Worm (Caenorhabditis elegans) whole organism, L4 larva: ENCODE measurements around the gene M163.22.

Experiments used
- D1046.2 ChIP-seq: fragments of 200-800 bp; sonication (Bioruptor generic); IDR thresholded peaks from 2 replicates; pipeline ENCODE4 v1.3.6; 2022; ENCODE audit warnings: missing genetic modification characterization, missing compliant biosample characterization
- F10B5.3 ChIP-seq: sonication (generic microtip); optimal IDR thresholded peaks from 2 replicates; lab custom pipeline; 2016; ENCODE audit warnings: mild to moderate bottlenecking, missing genetic modification characterization, missing compliant biosample characterization
- F37D6.2 ChIP-seq: sonication (generic microtip); optimal IDR thresholded peaks from 2 replicates; lab custom pipeline; 2016; ENCODE audit warnings: mild to moderate bottlenecking, missing genetic modification characterization, missing compliant biosample characterization
- Y105C5A.15 ChIP-seq: fragments of 200-800 bp; sonication (Bioruptor generic); IDR thresholded peaks from 2 replicates; pipeline ENCODE4 v1.3.6; 2022; ENCODE audit warnings: missing genetic modification characterization, missing compliant biosample characterization
- ZK546.5 ChIP-seq, 2 experiments: sonication (generic microtip); optimal IDR thresholded peaks; 2 replicates each; lab custom pipeline; 2017; ENCODE audit warnings: missing biosample characterization in 2 of 2, missing genetic modification characterization in 2 of 2
- aha-1 ChIP-seq: fragments of 150-350 bp; peaks from one replicate; lab custom pipeline; 2014; ENCODE audit warnings: missing biosample characterization, missing genetic modification characterization
- aly-2 ChIP-seq: sonication (generic microtip); optimal IDR thresholded peaks from 2 replicates; lab custom pipeline; 2018; ENCODE audit warnings: missing biosample characterization, missing genetic modification characterization
- ama-1 ChIP-seq: fragments of 150-350 bp; optimal IDR thresholded peaks from 2 replicates; lab custom pipeline; 2014; ENCODE audit warnings: inconsistent platforms, mixed read lengths
- arid-1 ChIP-seq: fragments of 200-800 bp; sonication (Bioruptor generic); conservative IDR thresholded peaks from 2 replicates; pipeline ENCODE4 v1.3.6; 2022; ENCODE audit warnings: missing genetic modification reagents, missing genetic modification characterization, missing compliant biosample characterization
- ceh-62 ChIP-seq: sonication (generic microtip); optimal IDR thresholded peaks from 2 replicates; lab custom pipeline; 2017; ENCODE audit warnings: missing biosample characterization, missing genetic modification characterization
- ces-1 ChIP-seq: fragments of 150-350 bp; sonication (generic microtip); optimal IDR thresholded peaks from 4 replicates; lab custom pipeline; 2014; ENCODE audit warnings: missing biosample characterization, missing genetic modification reagents, missing genetic modification characterization
- daf-16 ChIP-seq, 3 experiments: sonication (generic microtip); optimal IDR thresholded peaks; 2 replicates each; lab custom pipeline; 2016 to 2017; ENCODE audit warnings: missing genetic modification characterization in 3 of 3, missing genetic modification reagents in 3 of 3, mild to moderate bottlenecking in 2 of 3, missing compliant biosample characterization in 2 of 3, missing biosample characterization in 1 of 3, moderate library complexity in 1 of 3
- dpl-1 ChIP-seq: fragments of 150-350 bp; optimal IDR thresholded peaks from 2 replicates; lab custom pipeline; 2014; ENCODE audit warnings: missing biosample characterization, missing genetic modification reagents, missing genetic modification characterization
- fos-1 ChIP-seq: fragments of 150-350 bp; optimal IDR thresholded peaks from 2 replicates; lab custom pipeline; 2014; ENCODE audit warnings: missing biosample characterization, missing genetic modification characterization
- hif-1 ChIP-seq, 2 experiments: sonication (generic microtip); optimal IDR thresholded peaks; 2 replicates each; lab custom pipeline; 2016 to 2017; ENCODE audit warnings: missing compliant biosample characterization in 2 of 2, missing genetic modification characterization in 2 of 2, missing genetic modification reagents in 2 of 2, missing genotype in 2 of 2, mild to moderate bottlenecking in 1 of 2
- hlh-11 ChIP-seq: fragments of 200-800 bp; sonication (Bioruptor generic); optimal IDR thresholded peaks from 2 replicates; lab custom pipeline; 2018; ENCODE audit warnings: mild to moderate bottlenecking, missing genetic modification characterization, missing compliant biosample characterization
- hlh-30 ChIP-seq: sonication (generic microtip); optimal IDR thresholded peaks from 2 replicates; lab custom pipeline; 2017; ENCODE audit warnings: antibody characterized with exemption, mild to moderate bottlenecking, missing genetic modification characterization, missing compliant biosample characterization; ENCODE audit not compliant: insufficient read depth
- hmg-1.1 ChIP-seq: fragments of 200-800 bp; sonication (Bioruptor generic); IDR thresholded peaks from 2 replicates; pipeline ENCODE4 v1.3.6; 2022; ENCODE audit warnings: missing genetic modification reagents, missing genetic modification characterization, missing compliant biosample characterization
- madf-5 ChIP-seq, 2 experiments: fragments of 200-800 bp; sonication (Bioruptor generic); IDR thresholded peaks; 2 replicates each; pipeline ENCODE4 v1.3.6; 2022; ENCODE audit warnings: missing compliant biosample characterization in 2 of 2, missing genetic modification characterization in 2 of 2
- mdl-1 ChIP-seq, 2 experiments: fragments of 150-350 bp in 1 of 2; sonication (generic microtip) in 1 of 2; optimal IDR thresholded peaks; 2 replicates each; lab custom pipeline; 2014 to 2017; ENCODE audit warnings: missing biosample characterization in 2 of 2, missing genetic modification characterization in 2 of 2
- mep-1 ChIP-seq: fragments of 150-350 bp; sonication (generic microtip); optimal IDR thresholded peaks from 3 replicates; lab custom pipeline; 2014; ENCODE audit warnings: missing biosample characterization, missing genetic modification characterization
- mes-2 ChIP-seq: sonication (generic microtip); optimal IDR thresholded peaks from 2 replicates; lab custom pipeline; 2016; ENCODE audit warnings: missing genotype, mild to moderate bottlenecking, missing genetic modification characterization, missing compliant biosample characterization; ENCODE audit not compliant: poor library complexity, severe bottlenecking
- nhr-111 ChIP-seq: fragments of 200-800 bp; sonication (Bioruptor generic); optimal IDR thresholded peaks from 2 replicates; lab custom pipeline; 2018; ENCODE audit warnings: mild to moderate bottlenecking, missing genetic modification characterization, missing compliant biosample characterization
- nhr-42 ChIP-seq: fragments of 200-800 bp; sonication (Bioruptor generic); IDR thresholded peaks from 2 replicates; pipeline ENCODE4 v1.3.6; 2022; ENCODE audit warnings: missing genetic modification characterization, missing compliant biosample characterization
- pha-4 ChIP-seq, 2 experiments: fragments of 150-350 bp in 1 of 2; fragments of 200-800 bp in 1 of 2; sonication (Bioruptor generic) in 1 of 2; IDR thresholded peaks in 1 of 2; optimal IDR thresholded peaks in 1 of 2; 2 replicates each; pipeline versions ENCODE4 v1.3.6 to Lab custom; 2014 to 2022; ENCODE audit warnings: missing genetic modification characterization in 2 of 2, missing genetic modification reagents in 2 of 2, missing biosample characterization in 1 of 2, missing compliant biosample characterization in 1 of 2
- php-3 ChIP-seq: fragments of 200-800 bp; sonication (Bioruptor generic); IDR thresholded peaks from 2 replicates; pipeline ENCODE4 v1.3.6; 2022; ENCODE audit warnings: missing genetic modification reagents, missing genetic modification characterization, missing compliant biosample characterization
- rbr-2 ChIP-seq: sonication (generic microtip); optimal IDR thresholded peaks from 2 replicates; lab custom pipeline; 2016; ENCODE audit warnings: missing genotype, missing genetic modification characterization, missing compliant biosample characterization
- saeg-2 ChIP-seq: fragments of 200-800 bp; sonication (Bioruptor generic); IDR thresholded peaks from 2 replicates; pipeline ENCODE4 v1.3.6; 2022; ENCODE audit warnings: missing genetic modification reagents, missing genetic modification characterization, missing compliant biosample characterization
- sdz-12 ChIP-seq: fragments of 200-800 bp; sonication (Bioruptor generic); optimal IDR thresholded peaks from 2 replicates; lab custom pipeline; 2018; ENCODE audit warnings: mild to moderate bottlenecking, missing genetic modification characterization, missing compliant biosample characterization
- skn-1 ChIP-seq: fragments of 150-350 bp; optimal IDR thresholded peaks from 2 replicates; lab custom pipeline; 2014; ENCODE audit warnings: missing biosample characterization, missing genetic modification characterization
- tra-1 ChIP-seq: fragments of 200-800 bp; sonication (Bioruptor generic); IDR thresholded peaks from 2 replicates; pipeline ENCODE4 v1.3.6; 2022; ENCODE audit warnings: missing genetic modification reagents, missing genetic modification characterization, missing compliant biosample characterization
- vab-7 ChIP-seq: fragments of 200-800 bp; sonication (Bioruptor generic); IDR thresholded peaks from 2 replicates; pipeline ENCODE4 v1.3.6; 2022; ENCODE audit warnings: missing genetic modification reagents, missing genetic modification characterization, missing compliant biosample characterization
- zfp-2 ChIP-seq: sonication (generic microtip); optimal IDR thresholded peaks from 2 replicates; lab custom pipeline; 2016; ENCODE audit warnings: mild to moderate bottlenecking, missing genetic modification characterization, missing compliant biosample characterization
- zip-11 ChIP-seq: fragments of 200-800 bp; sonication (Bioruptor generic); IDR thresholded peaks from 2 replicates; pipeline ENCODE4 v1.3.6; 2022; ENCODE audit warnings: missing genetic modification characterization, missing compliant biosample characterization
- ztf-11 ChIP-seq: fragments of 150-350 bp; optimal IDR thresholded peaks from 2 replicates; lab custom pipeline; 2014; ENCODE audit warnings: missing biosample characterization, missing genetic modification characterization

Gene M163.22

ce11 chrX:14491103-14491502 lies 25.4 kb downstream of the M163.22 start:
- TF ChIP-seq daf-16 (GFP tag; optimal IDR thresholded peaks at IDR 0.05; lab: Kevin White, UChicago) (no peak), daf-16 (tag; optimal IDR thresholded peaks at IDR 0.05; lab: Kevin White, UChicago) (peak; percentile 10), ama-1 (lab: Kevin White, UChicago) (peak; percentile 86), F37D6.2 (tag; lab: Kevin White, UChicago) (no peak), mdl-1 (tag; optimal IDR thresholded peaks at IDR 0.05; lab: Kevin White, UChicago) (peak in 1 of 2 experiments; percentile 9), php-3 (GFP tag; lab: Robert Waterston, UW) (no peak), mep-1 (tag; lab: Kevin White, UChicago) (peak; percentile 39), F10B5.3 (tag; lab: Kevin White, UChicago) (no peak), nhr-111 (GFP tag; lab: Kevin White, UChicago) (no peak), hlh-11 (tag; lab: Kevin White, UChicago) (peak; percentile 6), fos-1 (tag; lab: Kevin White, UChicago) (no peak), madf-5 (GFP tag; IDR thresholded peaks at IDR 0.05; lab: Robert Waterston, UW) (no peak), saeg-2 (GFP tag; lab: Robert Waterston, UW) (no peak), mes-2 (tag; lab: Kevin White, UChicago) (peak; percentile 52), rbr-2 (tag; lab: Kevin White, UChicago) (peak; percentile 4), tra-1 (GFP tag; lab: Robert Waterston, UW) (no peak), hlh-30 (tag; lab: Kevin White, UChicago) (peak; percentile 16), ZK546.5 (tag; optimal IDR thresholded peaks at IDR 0.05; lab: Kevin White, UChicago) (no peak), zfp-2 (tag; lab: Kevin White, UChicago) (no peak), ztf-11 (tag; lab: Kevin White, UChicago) (no peak), nhr-42 (no peak), vab-7 (GFP tag; lab: Robert Waterston, UW) (no peak), ces-1 (GFP tag; lab: Kevin White, UChicago) (no peak), arid-1 (GFP tag; lab: Robert Waterston, UW) (no peak), pha-4 (GFP tag; IDR thresholded peaks at IDR 0.05; lab: Robert Waterston, UW) (no peak), pha-4 (tag; optimal IDR thresholded peaks at IDR 0.05; lab: Kevin White, UChicago) (no peak), hmg-1.1 (GFP tag; lab: Robert Waterston, UW) (peak; percentile 27; the same call in 1 of the 2 replicates), dpl-1 (GFP tag; lab: Kevin White, UChicago) (no peak)

- TF ChIP-seq tra-1 (GFP tag; lab: Robert Waterston, UW) (no peak), arid-1 (GFP tag; lab: Robert Waterston, UW) (no peak), skn-1 (no peak), zip-11 (GFP tag; lab: Robert Waterston, UW) (no peak), mdl-1 (tag; optimal IDR thresholded peaks at IDR 0.05; lab: Kevin White, UChicago) (no peak), aly-2 (no peak), ceh-62 (tag; lab: Kevin White, UChicago) (no peak), nhr-42 (no peak), ztf-11 (tag; lab: Kevin White, UChicago) (no peak), Y105C5A.15 (no peak), dpl-1 (GFP tag; lab: Kevin White, UChicago) (no peak), D1046.2 (no peak), sdz-12 (GFP tag; lab: Kevin White, UChicago) (no peak), saeg-2 (GFP tag; lab: Robert Waterston, UW) (no peak), aha-1 (tag; lab: Kevin White, UChicago) (no peak)
- TF ChIP-seq, all 104 proteins: peak for 0
Measured at ce11 chrX:14492441-14492840, 26.7 kb downstream of the M163.22 start.

DNA sequence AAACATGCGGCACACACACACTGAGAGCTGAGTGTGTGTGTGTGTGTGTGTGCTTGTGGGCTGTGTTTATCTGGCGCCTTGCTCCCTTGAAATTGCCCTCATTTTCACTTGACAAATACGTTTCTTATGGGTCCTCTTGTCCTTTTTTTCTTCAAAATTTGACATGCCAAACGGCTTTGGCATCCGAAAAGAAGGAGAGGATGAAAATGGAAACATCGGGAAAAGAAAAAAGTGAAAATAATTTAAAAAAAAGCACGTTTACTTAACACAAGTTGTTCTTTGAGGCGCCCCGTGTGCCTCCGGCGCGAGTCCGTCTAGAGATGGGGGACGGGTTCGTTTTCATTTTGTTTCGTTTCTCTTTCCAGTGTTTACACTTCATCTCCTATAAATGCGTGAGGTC lies 29.4 kb downstream of the M163.22 start:
- TF ChIP-seq hlh-30 (tag; lab: Kevin White, UChicago) (peak; percentile 20), aha-1 (tag; lab: Kevin White, UChicago) (peak; percentile 81), hif-1 (tag; optimal IDR thresholded peaks at IDR 0.05; lab: Kevin White, UChicago) (peak in 1 of 2 experiments; percentile 82), hmg-1.1 (GFP tag; lab: Robert Waterston, UW) (no peak)
- TF ChIP-seq, all 104 proteins: peak for 3
